Fruit fly (Drosophila melanogaster) Kc167 (cell line): ENCODE data around the gene CG4733.

Source experiments
- Myc ChIP-seq: fragments of >200 bp; optimal IDR thresholded peaks from 2 replicates; lab custom pipeline; 2017; ENCODE audit warnings: missing external identifiers
- Sin3A ChIP-seq: fragments of >200 bp; optimal IDR thresholded peaks from 2 replicates; lab custom pipeline; 2018; ENCODE audit warnings: missing external identifiers
- h ChIP-seq: fragments of >200 bp; optimal IDR thresholded peaks from 3 replicates; lab custom pipeline; 2018; ENCODE audit warnings: missing external identifiers
- insv ChIP-seq: fragments of >200 bp; optimal IDR thresholded peaks from 3 replicates; lab custom pipeline; 2018; ENCODE audit warnings: missing external identifiers
- psq ChIP-seq: fragments of >200 bp; optimal IDR thresholded peaks from 2 replicates; lab custom pipeline; 2017; ENCODE audit warnings: missing external identifiers
- ttk ChIP-seq: sonication (Bioruptor generic); optimal IDR thresholded peaks from 2 replicates; lab custom pipeline; 2017; ENCODE audit warnings: missing external identifiers

CG4733 gene

dm6 chr3R:19901742-19902141 lies 11.3 kb downstream of the CG4733 start:
- TF ChIP-seq psq (lab: Kevin White, UChicago) (no peak), ttk (lab: Kevin White, UChicago) (no peak), Myc (lab: Kevin White, UChicago) (no peak), Sin3A (lab: Kevin White, UChicago) (no peak), h (lab: Kevin White, UChicago) (no peak), insv (no peak)

dm6 chr3R:19902328-19902727 lies 11.8 kb downstream of the CG4733 start:
- TF ChIP-seq ttk (lab: Kevin White, UChicago): no peak
- TF ChIP-seq psq (lab: Kevin White, UChicago): no peak
- TF ChIP-seq Sin3A (lab: Kevin White, UChicago): no peak
- TF ChIP-seq h (lab: Kevin White, UChicago): no peak
- no peak for TF ChIP-seq insv
- no peak for TF ChIP-seq Myc (lab: Kevin White, UChicago)

DNA sequence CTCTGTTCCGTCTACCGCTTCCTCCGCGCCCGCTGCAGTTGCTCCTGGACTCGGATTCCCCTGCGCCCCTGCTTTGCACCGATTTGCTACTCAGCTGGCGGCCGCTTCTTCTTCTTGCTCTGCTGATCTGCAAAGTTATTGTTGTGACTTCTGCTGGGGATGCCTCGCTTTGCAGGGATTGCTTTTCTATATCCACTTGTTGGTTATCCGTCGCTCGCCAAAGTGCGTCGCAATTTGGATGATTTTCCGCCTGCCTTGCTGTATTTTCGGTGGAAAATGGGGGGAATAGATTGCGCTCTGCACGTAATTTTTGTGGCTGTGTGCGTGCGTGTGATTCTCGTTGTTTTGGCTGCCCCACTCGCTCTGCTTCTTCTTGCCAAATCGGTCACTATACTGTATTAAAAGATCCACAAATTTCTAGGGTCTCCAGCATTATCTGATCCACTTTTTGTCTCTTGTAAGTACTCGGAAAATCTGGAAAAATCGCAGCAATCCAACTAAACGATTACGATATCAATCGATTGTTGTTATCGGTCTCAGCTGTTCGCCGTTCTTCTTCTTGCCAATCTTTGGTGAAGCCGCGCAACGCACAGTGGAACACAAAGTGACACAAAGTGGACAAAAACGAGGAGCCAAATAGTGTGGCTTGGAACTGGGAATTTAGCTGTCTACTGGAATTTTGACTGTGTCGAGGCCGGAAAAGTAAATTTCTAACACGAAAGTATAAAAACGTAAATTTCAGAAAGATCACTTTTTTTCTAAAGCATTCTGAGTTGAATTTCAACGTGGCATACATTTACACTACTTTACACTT lies 12.6 kb downstream of the CG4733 start, which contains the start of gene ClpX:
TSS of gene ClpX (minus strand) at position 764 of the 814 bp plus-strand sequence.
- TF ChIP-seq Sin3A (lab: Kevin White, UChicago): no peak
- no peak for TF ChIP-seq Myc (lab: Kevin White, UChicago)
- TF ChIP-seq psq (lab: Kevin White, UChicago): no peak
- no peak for TF ChIP-seq h (lab: Kevin White, UChicago)
- TF ChIP-seq ttk (lab: Kevin White, UChicago): no peak

DNA sequence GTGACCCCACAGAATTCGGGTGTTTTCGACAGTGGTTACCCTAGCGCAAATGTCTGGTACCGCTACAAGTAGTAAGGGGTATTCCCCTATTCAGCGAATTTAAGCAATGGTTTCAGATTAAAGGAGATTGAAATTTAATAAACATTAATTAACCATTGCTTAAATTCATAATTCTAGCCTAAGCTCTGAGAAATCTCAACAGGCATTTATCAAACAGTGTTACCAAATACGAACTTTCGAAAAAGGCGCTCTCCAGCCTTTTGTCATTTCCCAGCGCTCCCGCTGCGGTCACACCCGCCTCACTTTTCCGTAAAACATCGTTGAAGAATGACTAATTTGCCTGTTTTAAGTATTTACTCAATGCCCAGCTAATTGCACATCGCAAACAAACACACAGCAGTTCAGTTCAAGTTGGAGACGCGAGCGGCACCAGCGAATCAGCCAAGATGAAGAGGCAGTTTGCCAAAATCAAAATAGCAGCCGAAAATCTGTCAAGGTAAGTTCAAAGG lies 14.4 kb downstream of the CG4733 start, which contains the start of the genes Surf6 and RhoGAP92B:
TSS of gene Surf6 (minus strand) at position 4 of the 509 bp plus-strand sequence.
TSS of gene RhoGAP92B (plus strand) at position 300 of the 509 bp plus-strand sequence.
- no peak for TF ChIP-seq Sin3A (lab: Kevin White, UChicago)
- no peak for TF ChIP-seq h (lab: Kevin White, UChicago)
- TF ChIP-seq psq (lab: Kevin White, UChicago): no peak
- no peak for TF ChIP-seq Myc (lab: Kevin White, UChicago)
- TF ChIP-seq ttk (lab: Kevin White, UChicago): no peak
- no peak for TF ChIP-seq insv

dm6 chr3R:19905932-19906439 lies 15.5 kb downstream of the CG4733 start:
- TF ChIP-seq h (lab: Kevin White, UChicago): no peak
- TF ChIP-seq Myc (lab: Kevin White, UChicago): no peak
- no peak for TF ChIP-seq Sin3A (lab: Kevin White, UChicago)
- no peak for TF ChIP-seq insv
- no peak for TF ChIP-seq ttk (lab: Kevin White, UChicago)
- TF ChIP-seq psq (lab: Kevin White, UChicago): no peak

dm6 chr3R:19908863-19909343 lies 18.4 kb downstream of the CG4733 start:
- no peak for TF ChIP-seq insv
- no peak for TF ChIP-seq h (lab: Kevin White, UChicago)
- no peak for TF ChIP-seq Sin3A (lab: Kevin White, UChicago)
- TF ChIP-seq Myc (lab: Kevin White, UChicago): no peak
- TF ChIP-seq psq (lab: Kevin White, UChicago): no peak
- no peak for TF ChIP-seq ttk (lab: Kevin White, UChicago)

DNA sequence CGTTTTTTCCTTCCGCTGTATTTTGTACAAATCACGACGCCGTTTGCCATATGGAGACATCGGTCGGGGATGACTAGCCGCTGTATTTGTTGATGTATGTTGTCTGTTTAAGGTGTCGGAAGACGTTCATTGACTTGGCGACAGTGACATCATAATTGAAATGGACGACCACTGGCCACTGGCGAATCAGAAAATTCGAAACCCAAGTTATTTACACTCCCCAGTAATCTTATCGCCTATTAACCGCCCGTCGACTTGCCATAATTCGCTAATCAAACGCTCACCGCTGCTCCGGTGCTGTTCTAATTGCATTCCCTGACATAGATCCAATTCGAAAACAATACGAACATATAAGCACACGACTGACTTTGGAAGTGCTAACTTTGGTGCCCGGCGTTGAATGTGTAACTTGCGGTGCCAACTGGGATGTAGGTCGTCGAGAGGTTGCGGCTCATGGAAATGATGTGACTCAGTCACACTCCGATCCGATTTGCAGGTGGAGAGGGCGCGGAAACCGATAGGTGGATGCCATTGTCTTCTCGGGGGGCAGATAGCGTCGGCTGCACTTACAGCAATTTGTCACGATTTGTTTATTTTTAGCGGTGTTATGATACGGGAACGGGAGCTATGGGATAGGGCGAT lies 19.2 kb downstream of the CG4733 start:
- TF ChIP-seq ttk (lab: Kevin White, UChicago) (no peak), h (lab: Kevin White, UChicago) (no peak), insv (no peak), psq (lab: Kevin White, UChicago) (no peak), Myc (lab: Kevin White, UChicago) (no peak), Sin3A (lab: Kevin White, UChicago) (no peak)

- TF ChIP-seq psq (lab: Kevin White, UChicago) (no peak), Sin3A (lab: Kevin White, UChicago) (no peak), Myc (lab: Kevin White, UChicago) (no peak), insv (no peak), ttk (lab: Kevin White, UChicago) (no peak), h (lab: Kevin White, UChicago) (no peak)
Measured at dm6 chr3R:19910302-19911029, 20.0 kb downstream of the CG4733 start.

- no peak for TF ChIP-seq ttk (lab: Kevin White, UChicago)
Measured at dm6 chr3R:19911030-19911429, 20.5 kb downstream of the CG4733 start.

- TF ChIP-seq ttk (lab: Kevin White, UChicago) (no peak), h (lab: Kevin White, UChicago) (no peak), psq (lab: Kevin White, UChicago) (no peak), Myc (lab: Kevin White, UChicago) (no peak), Sin3A (lab: Kevin White, UChicago) (no peak), insv (no peak)
Measured at dm6 chr3R:19915312-19915711, 24.8 kb downstream of the CG4733 start, which contains the start of the genes Xport-A and Xport-B. TSS of gene Xport-A (minus strand) at chr3R:19915412. TSS of gene Xport-B (minus strand) at chr3R:19915412.
